Worm (Caenorhabditis elegans) whole organism, L4 larva: Measurements from ENCODE around the gene Y39H10B.2.

Experiments
- F10B5.3 ChIP-seq: sonication (generic microtip); optimal IDR thresholded peaks from 2 replicates; lab custom pipeline; 2016; ENCODE audit warnings: mild to moderate bottlenecking, missing genetic modification characterization, missing compliant biosample characterization
- F49E8.2 ChIP-seq: sonication (generic microtip); optimal IDR thresholded peaks from 2 replicates; lab custom pipeline; 2016; ENCODE audit warnings: missing compliant biosample characterization, mild to moderate bottlenecking, missing genetic modification characterization, borderline replicate concordance
- T26A8.4 ChIP-seq: fragments of 200-800 bp; sonication (Bioruptor generic); IDR thresholded peaks from 2 replicates; pipeline ENCODE4 v1.3.6; 2022; ENCODE audit warnings: missing genetic modification characterization, missing compliant biosample characterization
- ceh-82 ChIP-seq: sonication (generic microtip); optimal IDR thresholded peaks from 2 replicates; lab custom pipeline; 2017; ENCODE audit warnings: missing biosample characterization, missing genetic modification characterization
- ces-1 ChIP-seq: fragments of 150-350 bp; sonication (generic microtip); optimal IDR thresholded peaks from 4 replicates; lab custom pipeline; 2014; ENCODE audit warnings: missing biosample characterization, missing genetic modification reagents, missing genetic modification characterization
- gei-8 ChIP-seq: fragments of 200-800 bp; sonication (Bioruptor generic); optimal IDR thresholded peaks from 2 replicates; lab custom pipeline; 2018; ENCODE audit warnings: mild to moderate bottlenecking, missing genetic modification characterization, missing compliant biosample characterization
- lin-39 ChIP-seq: fragments of 150-350 bp; optimal IDR thresholded peaks from 2 replicates; lab custom pipeline; 2014; ENCODE audit warnings: missing biosample characterization, missing genetic modification reagents, missing genetic modification characterization
- mdt-29 ChIP-seq: fragments of 200-800 bp; sonication (Bioruptor generic); IDR thresholded peaks from 2 replicates; pipeline ENCODE4 v1.3.6; 2022; ENCODE audit warnings: missing genetic modification reagents, missing genetic modification characterization, missing compliant biosample characterization
- mxl-3 ChIP-seq: fragments of 200-800 bp; sonication (Bioruptor generic); optimal IDR thresholded peaks from 2 replicates; lab custom pipeline; 2018; ENCODE audit warnings: mild to moderate bottlenecking, missing genetic modification characterization, missing compliant biosample characterization
- nhr-28 ChIP-seq: fragments of 150-350 bp; optimal IDR thresholded peaks from 2 replicates; lab custom pipeline; 2014; ENCODE audit warnings: missing biosample characterization, missing genetic modification characterization
- unc-39 ChIP-seq: sonication (generic microtip); optimal IDR thresholded peaks from 2 replicates; lab custom pipeline; 2017; ENCODE audit warnings: missing biosample characterization, missing genetic modification characterization
- ztf-11 ChIP-seq: fragments of 150-350 bp; optimal IDR thresholded peaks from 2 replicates; lab custom pipeline; 2014; ENCODE audit warnings: missing biosample characterization, missing genetic modification characterization

- TF ChIP-seq nhr-28 = no peak
- TF ChIP-seq gei-8 (GFP tag; lab: Kevin White, UChicago) = no peak
- no peak for TF ChIP-seq unc-39 (tag; lab: Kevin White, UChicago)
- TF ChIP-seq ztf-11 = no peak
- no peak for TF ChIP-seq mdt-29 (GFP tag; lab: Robert Waterston, UW)
- no peak for TF ChIP-seq T26A8.4 (GFP tag; lab: Robert Waterston, UW)
- TF ChIP-seq ces-1 (GFP tag; lab: Kevin White, UChicago) = no peak
- TF ChIP-seq F10B5.3 (tag; lab: Kevin White, UChicago) = no peak
- TF ChIP-seq F49E8.2 (tag; lab: Kevin White, UChicago) = no peak
- no peak for TF ChIP-seq ceh-82 (tag; lab: Kevin White, UChicago)
- no peak for TF ChIP-seq lin-39
- no peak for TF ChIP-seq mxl-3
Measured at ce11 chrV:3712192-3712591, 43.6 kb downstream of the Y39H10B.2 start.
